Worm (Caenorhabditis elegans) whole organism, L4 larva: ENCODE measurements around the gene sid-5.

Experiments
- Y75B8A.6 ChIP-seq: fragments of 200-800 bp; sonication (Bioruptor generic); IDR thresholded peaks from 2 replicates; pipeline ENCODE4 v1.3.6; 2022; ENCODE audit warnings: missing genetic modification reagents, missing genetic modification characterization, missing compliant biosample characterization
- aly-2 ChIP-seq: sonication (generic microtip); optimal IDR thresholded peaks from 2 replicates; lab custom pipeline; 2018; ENCODE audit warnings: missing biosample characterization, missing genetic modification characterization
- lsy-2 ChIP-seq, 2 experiments: fragments of 150-350 bp in 1 of 2; sonication (generic microtip) in 1 of 2; optimal IDR thresholded peaks; 2 replicates each; lab custom pipeline; 2014 to 2017; ENCODE audit warnings: missing biosample characterization in 2 of 2, missing genetic modification characterization in 2 of 2
- nhr-102 ChIP-seq: sonication (generic microtip); optimal IDR thresholded peaks from 2 replicates; lab custom pipeline; 2016; ENCODE audit warnings: mild to moderate bottlenecking, missing genetic modification characterization, moderate library complexity, missing compliant biosample characterization
- nhr-237 ChIP-seq: sonication (generic microtip); optimal IDR thresholded peaks from 2 replicates; lab custom pipeline; 2017; ENCODE audit warnings: missing biosample characterization, missing genetic modification characterization
- unc-39 ChIP-seq: sonication (generic microtip); optimal IDR thresholded peaks from 2 replicates; lab custom pipeline; 2017; ENCODE audit warnings: missing biosample characterization, missing genetic modification characterization
- ztf-11 ChIP-seq: fragments of 150-350 bp; optimal IDR thresholded peaks from 2 replicates; lab custom pipeline; 2014; ENCODE audit warnings: missing biosample characterization, missing genetic modification characterization

- TF ChIP-seq ztf-11 (no peak), lsy-2 (tag; optimal IDR thresholded peaks at IDR 0.05; lab: Kevin White, UChicago) (no peak), nhr-237 (no peak), aly-2 (tag; lab: Kevin White, UChicago) (no peak), unc-39 (tag; lab: Kevin White, UChicago) (no peak), nhr-102 (tag; lab: Kevin White, UChicago) (no peak), Y75B8A.6 (GFP tag; lab: Robert Waterston, UW) (no peak)
Observed at ce11 chrX:6926952-6927351, 22.4 kb downstream of the sid-5 start.
